ENCODE assay signal across 2 fruit fly cellular contexts in the genomic region with DNA sequence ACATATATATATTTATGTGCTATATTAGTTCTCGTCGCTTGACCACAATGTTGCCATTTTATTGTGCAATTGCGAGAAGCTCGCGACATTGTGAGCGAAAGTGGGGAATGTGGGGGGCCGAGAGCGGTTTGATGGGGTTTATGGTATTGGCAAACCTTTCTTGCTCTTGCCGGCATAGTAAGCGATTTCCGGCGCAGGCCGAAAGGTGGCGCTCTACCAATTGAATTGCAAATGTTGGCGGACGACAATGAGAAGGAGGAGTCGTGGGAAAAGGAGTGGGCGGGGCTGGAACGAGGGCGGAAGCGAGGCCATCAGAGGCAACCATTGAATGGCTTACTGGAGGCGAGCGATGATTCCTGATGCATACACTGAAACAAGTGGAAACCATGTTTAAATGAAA.
TF ChIP-seq lines count a peak whose summit lies in the region.

No protein-coding gene starts in this region.

- peak; percentile 54 to 55 for TF ChIP-seq CTCF in S2 (optimal IDR thresholded peaks at IDR 0.05; lab: Kevin White, UChicago)
- TF ChIP-seq CTCF in whole organism, embryonic (GFP tag; optimal IDR thresholded peaks at IDR 0.05; lab: Kevin White, UChicago): peak; percentile 73

TF ChIP-seq in whole organism, embryonic, 481 proteins besides CTCF, POLR2A, EP300 and RAD21:
- TF ChIP-seq CG17568 (GFP tag; optimal IDR thresholded peaks at IDR 0.05; lab: Kevin White, UChicago) (no peak), jigr1 (GFP tag; IDR thresholded peaks at IDR 0.05; lab: Robert Waterston, UW) (no peak), klu (GFP tag; IDR thresholded peaks at IDR 0.05; lab: Robert Waterston, UW) (no peak), H15 (GFP tag; IDR thresholded peaks at IDR 0.05; lab: Robert Waterston, UW) (0 out of 3 replicates have a peak, but pooled peaks have one; percentile 9)
